Fruit fly (Drosophila melanogaster): ENCODE data around the gene Cbp80.
A peak's percentile ranks its signal among the peaks of the same experiment; 100 is the strongest.

DNA sequence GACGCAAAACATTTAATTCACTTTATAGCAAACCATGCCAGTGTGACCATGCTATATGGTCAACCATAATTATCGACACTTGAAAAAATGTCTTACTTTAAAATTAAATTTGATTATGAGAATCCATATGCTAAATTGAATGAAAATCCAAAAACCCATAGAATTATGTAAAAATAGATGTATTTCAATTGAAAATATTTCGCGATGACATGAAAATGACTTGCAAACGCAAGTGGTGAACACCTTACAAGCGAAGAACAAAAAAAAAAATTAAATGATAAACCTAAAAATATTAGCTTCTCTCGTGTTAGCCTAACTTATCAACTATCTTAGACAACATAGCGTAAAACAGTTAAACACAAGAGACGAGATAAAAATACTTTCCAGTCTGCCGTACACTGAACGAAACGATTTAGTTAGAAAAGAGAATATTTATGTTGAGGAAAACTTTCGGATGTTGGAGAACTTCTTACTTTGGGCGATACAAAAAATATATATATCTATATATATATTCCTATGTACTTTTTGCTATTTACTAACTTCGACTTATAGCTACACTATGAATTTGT, 30.1 kb downstream of the Cbp80 start:
- TF ChIP-seq unpg (GFP tag; optimal IDR thresholded peaks at IDR 0.05): peak; percentile 71
- TF ChIP-seq klu (GFP tag; IDR thresholded peaks at IDR 0.05): no peak
- TF ChIP-seq btn (GFP tag; optimal IDR thresholded peaks at IDR 0.05): peak; percentile 55
- peak; percentile 24 for TF ChIP-seq NC2β (GFP tag; optimal IDR thresholded peaks at IDR 0.05)
- peak; percentile 63 for TF ChIP-seq CG11504 (tag; optimal IDR thresholded peaks at IDR 0.05)
- TF ChIP-seq sens-2 (GFP tag; IDR thresholded peaks at IDR 0.05): no peak
- no peak for TF ChIP-seq CG14965 (GFP tag; optimal IDR thresholded peaks at IDR 0.05; ENCODE audit: borderline replicate concordance)
- peak; percentile 9 for TF ChIP-seq disco-r (GFP tag; optimal IDR thresholded peaks at IDR 0.05)
